Fruit fly (Drosophila melanogaster) whole organism, embryonic: ENCODE data around the gene CG13679.

Experiments
- Asciz ChIP-seq: fragments of 200-800 bp; sonication (Bioruptor generic); optimal IDR thresholded peaks from 2 replicates; lab custom pipeline; 2017; ENCODE audit warnings: missing biosample characterization, mild to moderate bottlenecking, missing genetic modification characterization, missing genetic modification reagents
- BEAF-32 ChIP-seq: fragments of 200-800 bp; sonication (Bioruptor generic); optimal IDR thresholded peaks from 3 replicates; lab custom pipeline; 2017; ENCODE audit warnings: missing biosample characterization, missing genetic modification characterization, mild to moderate bottlenecking, moderate library complexity, missing genetic modification reagents
- C15 ChIP-seq: fragments of 200-800 bp; sonication (Bioruptor generic); IDR thresholded peaks from 3 replicates; pipeline ENCODE4 v1.3.6; 2022; ENCODE audit warnings: missing biosample characterization, missing genetic modification characterization
- CG11085 ChIP-seq: fragments of 200-800 bp; sonication (Bioruptor generic); IDR thresholded peaks from 2 replicates; pipeline ENCODE4 v1.3.6; 2022; ENCODE audit warnings: missing biosample characterization, missing genetic modification characterization
- CG11695 ChIP-seq: fragments of 200-800 bp; sonication (Bioruptor generic); IDR thresholded peaks from 3 replicates; pipeline ENCODE4 v1.3.6; 2022; ENCODE audit warnings: missing biosample characterization, missing genetic modification characterization
- CG1233 ChIP-seq: fragments of 200-800 bp; sonication (Bioruptor generic); optimal IDR thresholded peaks from 4 replicates; lab custom pipeline; 2018; ENCODE audit warnings: missing biosample characterization, mild to moderate bottlenecking, missing genetic modification characterization
- CG14710 ChIP-seq: fragments of 200-800 bp; sonication (Bioruptor generic); optimal IDR thresholded peaks from 3 replicates; lab custom pipeline; 2019; ENCODE audit warnings: missing biosample characterization, mild to moderate bottlenecking, missing genetic modification characterization, moderate library complexity
- CG15073 ChIP-seq: fragments of 200-800 bp; sonication (Bioruptor generic); optimal IDR thresholded peaks from 2 replicates; lab custom pipeline; 2016; ENCODE audit warnings: missing biosample characterization, missing genetic modification characterization
- CG1602 ChIP-seq: fragments of 200-800 bp; sonication (Bioruptor generic); optimal IDR thresholded peaks from 3 replicates; lab custom pipeline; 2016; ENCODE audit warnings: missing biosample characterization, missing genetic modification characterization
- CG1647 ChIP-seq: fragments of 200-800 bp; sonication (Bioruptor generic); optimal IDR thresholded peaks from 3 replicates; lab custom pipeline; 2016; ENCODE audit warnings: missing biosample characterization, missing genetic modification characterization
- CG17802 ChIP-seq: fragments of 200-800 bp; sonication (Bioruptor generic); optimal IDR thresholded peaks from 2 replicates; lab custom pipeline; 2018; ENCODE audit warnings: missing biosample characterization, mild to moderate bottlenecking, missing genetic modification characterization, moderate library complexity
- CG1792 ChIP-seq: fragments of 200-800 bp; sonication (Bioruptor generic); optimal IDR thresholded peaks from 2 replicates; lab custom pipeline; 2016; ENCODE audit warnings: missing biosample characterization, missing genetic modification characterization
- CG6272 ChIP-seq: fragments of 200-800 bp; sonication (Bioruptor generic); IDR thresholded peaks from 2 replicates; pipeline ENCODE4 v1.3.6; 2022; ENCODE audit warnings: missing biosample characterization, missing genetic modification characterization
- CG6689 ChIP-seq: fragments of 200-800 bp; sonication (Bioruptor generic); IDR thresholded peaks from 2 replicates; pipeline ENCODE4 v1.3.6; 2022; ENCODE audit warnings: missing biosample characterization, missing genetic modification characterization
- CG7928 ChIP-seq: fragments of 200-800 bp; sonication (Bioruptor generic); optimal IDR thresholded peaks from 2 replicates; lab custom pipeline; 2017; ENCODE audit warnings: missing biosample characterization, mild to moderate bottlenecking, missing genetic modification characterization
- CG8359 ChIP-seq: fragments of 200-800 bp; sonication (Bioruptor generic); optimal IDR thresholded peaks from 2 replicates; lab custom pipeline; 2017; ENCODE audit warnings: missing biosample characterization, mild to moderate bottlenecking, missing genetic modification characterization, borderline replicate concordance
- CG9609 ChIP-seq: fragments of 200-800 bp; sonication (Bioruptor generic); optimal IDR thresholded peaks from 3 replicates; lab custom pipeline; 2016; ENCODE audit warnings: missing biosample characterization, missing genetic modification characterization
- Dref ChIP-seq: fragments of 200-800 bp; sonication (Bioruptor generic); IDR thresholded peaks from 2 replicates; pipeline ENCODE4 v1.3.6; 2022; ENCODE audit warnings: missing biosample characterization, missing genetic modification characterization
- E2f1 ChIP-seq: fragments of 200-800 bp; sonication (Bioruptor generic); IDR thresholded peaks from 2 replicates; pipeline ENCODE4 v1.3.6; 2022; ENCODE audit warnings: missing biosample characterization, missing genetic modification characterization
- ERR ChIP-seq: fragments of 200-800 bp; sonication (Bioruptor generic); optimal IDR thresholded peaks from 2 replicates; lab custom pipeline; 2016; ENCODE audit warnings: missing biosample characterization, missing genetic modification characterization
- H2.0 ChIP-seq: fragments of 200-800 bp; sonication (Bioruptor generic); IDR thresholded peaks from 2 replicates; pipeline ENCODE4 v1.3.6; 2022; ENCODE audit warnings: missing biosample characterization, missing genetic modification characterization
- Hand ChIP-seq: fragments of 200-800 bp; sonication (Bioruptor generic); optimal IDR thresholded peaks from 2 replicates; lab custom pipeline; 2017; ENCODE audit warnings: mild to moderate bottlenecking, missing biosample characterization, missing genetic modification reagents, missing genetic modification characterization
- NC2β ChIP-seq: fragments of 200-800 bp; sonication (Bioruptor generic); optimal IDR thresholded peaks from 2 replicates; lab custom pipeline; 2016; ENCODE audit warnings: missing biosample characterization, missing genetic modification characterization
- Sry-δ ChIP-seq: fragments of 200-800 bp; sonication (Bioruptor generic); optimal IDR thresholded peaks from 2 replicates; lab custom pipeline; 2016; ENCODE audit warnings: missing biosample characterization, missing genetic modification characterization
- Ssrp ChIP-seq: fragments of 200-800 bp; sonication (Bioruptor generic); optimal IDR thresholded peaks from 2 replicates; lab custom pipeline; 2018; ENCODE audit warnings: missing biosample characterization, mild to moderate bottlenecking, missing genetic modification characterization, moderate library complexity
- Taf1 ChIP-seq: fragments of 200-800 bp; sonication (Bioruptor generic); IDR thresholded peaks from 2 replicates; pipeline ENCODE4 v1.3.6; 2022; ENCODE audit warnings: missing biosample characterization, missing genetic modification characterization
- Tbp ChIP-seq: fragments of >200 bp; optimal IDR thresholded peaks from 2 replicates; lab custom pipeline; 2018; ENCODE audit warnings: missing biosample characterization, missing genetic modification characterization
- Xrp1 ChIP-seq: fragments of 200-800 bp; sonication (Bioruptor generic); IDR thresholded peaks from 2 replicates; pipeline ENCODE4 v1.3.6; 2022; ENCODE audit warnings: missing biosample characterization, missing genetic modification characterization
- ap ChIP-seq: fragments of 200-800 bp; sonication (Bioruptor generic); IDR thresholded peaks from 2 replicates; pipeline ENCODE4 v1.3.6; 2022; ENCODE audit warnings: missing biosample characterization, missing genetic modification characterization
- ara ChIP-seq: fragments of 200-800 bp; sonication (Bioruptor generic); IDR thresholded peaks from 2 replicates; pipeline ENCODE4 v1.3.6; 2022; ENCODE audit warnings: missing biosample characterization, missing genetic modification characterization
- ato ChIP-seq: fragments of 200-800 bp; sonication (Bioruptor generic); IDR thresholded peaks from 2 replicates; pipeline ENCODE4 v1.3.6; 2022; ENCODE audit warnings: missing biosample characterization, missing genetic modification characterization; ENCODE audit not compliant: partially characterized antibody
- br ChIP-seq: fragments of >200 bp; optimal IDR thresholded peaks from 2 replicates; lab custom pipeline; 2017
- cwo ChIP-seq: fragments of 200-800 bp; sonication (Bioruptor generic); optimal IDR thresholded peaks from 3 replicates; lab custom pipeline; 2017; ENCODE audit warnings: missing biosample characterization, missing genetic modification characterization, mild to moderate bottlenecking, moderate library complexity, missing genetic modification reagents
- disco-r ChIP-seq: fragments of 200-800 bp; sonication (Bioruptor generic); optimal IDR thresholded peaks from 2 replicates; lab custom pipeline; 2016; ENCODE audit warnings: missing biosample characterization, missing genetic modification characterization
- en ChIP-seq: fragments of 200-800 bp; sonication (Bioruptor generic); optimal IDR thresholded peaks from 2 replicates; lab custom pipeline; 2016; ENCODE audit warnings: missing biosample characterization, missing genetic modification characterization
- esg ChIP-seq: fragments of 200-800 bp; sonication (Bioruptor generic); conservative IDR thresholded peaks from 2 replicates; pipeline ENCODE4 v1.3.6; 2022; ENCODE audit warnings: missing biosample characterization, missing genetic modification characterization
- ham ChIP-seq: fragments of 200-800 bp; sonication (Bioruptor generic); IDR thresholded peaks from 2 replicates; pipeline ENCODE4 v1.3.6; 2022; ENCODE audit warnings: missing biosample characterization, missing genetic modification characterization
- luna ChIP-seq: fragments of 200-800 bp; sonication (Bioruptor generic); optimal IDR thresholded peaks from 2 replicates; lab custom pipeline; 2016; ENCODE audit warnings: missing biosample characterization, missing genetic modification characterization
- mam ChIP-seq: fragments of 200-800 bp; sonication (Bioruptor generic); optimal IDR thresholded peaks from 3 replicates; lab custom pipeline; 2016; ENCODE audit warnings: missing biosample characterization, missing genetic modification characterization
- mld ChIP-seq: fragments of 200-800 bp; sonication (Bioruptor generic); IDR thresholded peaks from 3 replicates; pipeline ENCODE4 v1.3.6; 2022; ENCODE audit warnings: missing biosample characterization, missing genetic modification characterization; ENCODE audit not compliant: partially characterized antibody
- nom ChIP-seq: fragments of 200-800 bp; sonication (Bioruptor generic); optimal IDR thresholded peaks from 2 replicates; lab custom pipeline; 2017; ENCODE audit warnings: missing biosample characterization, missing genetic modification characterization, mild to moderate bottlenecking, moderate library complexity, missing genetic modification reagents
- org-1 ChIP-seq: fragments of 200-800 bp; sonication (Bioruptor generic); optimal IDR thresholded peaks from 2 replicates; lab custom pipeline; 2017; ENCODE audit warnings: missing biosample characterization, missing genetic modification characterization
- otp ChIP-seq: fragments of 200-800 bp; sonication (Bioruptor generic); IDR thresholded peaks from 3 replicates; pipeline ENCODE4, ENCODE4 v1.3.6; 2022; ENCODE audit warnings: missing biosample characterization, missing genetic modification characterization
- ranshi ChIP-seq: fragments of 200-800 bp; sonication (Bioruptor generic); IDR thresholded peaks from 2 replicates; pipeline ENCODE4 v1.3.6; 2022; ENCODE audit warnings: missing biosample characterization, missing genetic modification characterization
- sens ChIP-seq: fragments of 200-800 bp; sonication (Bioruptor generic); peaks from one replicate; lab custom pipeline; 2016; ENCODE audit warnings: missing biosample characterization, missing genetic modification characterization
- sens-2 ChIP-seq: fragments of 200-800 bp; sonication (Bioruptor generic); IDR thresholded peaks from 2 replicates; pipeline ENCODE4 v1.3.6; 2022; ENCODE audit warnings: missing biosample characterization, missing genetic modification characterization
- sna ChIP-seq: fragments of 200-800 bp; sonication (Bioruptor generic); IDR thresholded peaks from 2 replicates; pipeline ENCODE4 v1.3.6; 2022; ENCODE audit warnings: missing biosample characterization, missing genetic modification characterization; ENCODE audit not compliant: partially characterized antibody
- tll ChIP-seq, 2 experiments: fragments of 200-800 bp in 1 of 2; fragments of >200 bp in 1 of 2; sonication (Bioruptor generic) in 1 of 2; optimal IDR thresholded peaks; 2 replicates each; lab custom pipeline; 2017 to 2019; ENCODE audit warnings: missing biosample characterization in 2 of 2, missing genetic modification characterization in 2 of 2, mild to moderate bottlenecking in 1 of 2, moderate library complexity in 1 of 2
- twi ChIP-seq: fragments of 200-800 bp; optimal IDR thresholded peaks from 2 replicates; lab custom pipeline; 2019; ENCODE audit warnings: missing biosample characterization, mild to moderate bottlenecking, missing genetic modification characterization, moderate library complexity

CG13679 gene

DNA sequence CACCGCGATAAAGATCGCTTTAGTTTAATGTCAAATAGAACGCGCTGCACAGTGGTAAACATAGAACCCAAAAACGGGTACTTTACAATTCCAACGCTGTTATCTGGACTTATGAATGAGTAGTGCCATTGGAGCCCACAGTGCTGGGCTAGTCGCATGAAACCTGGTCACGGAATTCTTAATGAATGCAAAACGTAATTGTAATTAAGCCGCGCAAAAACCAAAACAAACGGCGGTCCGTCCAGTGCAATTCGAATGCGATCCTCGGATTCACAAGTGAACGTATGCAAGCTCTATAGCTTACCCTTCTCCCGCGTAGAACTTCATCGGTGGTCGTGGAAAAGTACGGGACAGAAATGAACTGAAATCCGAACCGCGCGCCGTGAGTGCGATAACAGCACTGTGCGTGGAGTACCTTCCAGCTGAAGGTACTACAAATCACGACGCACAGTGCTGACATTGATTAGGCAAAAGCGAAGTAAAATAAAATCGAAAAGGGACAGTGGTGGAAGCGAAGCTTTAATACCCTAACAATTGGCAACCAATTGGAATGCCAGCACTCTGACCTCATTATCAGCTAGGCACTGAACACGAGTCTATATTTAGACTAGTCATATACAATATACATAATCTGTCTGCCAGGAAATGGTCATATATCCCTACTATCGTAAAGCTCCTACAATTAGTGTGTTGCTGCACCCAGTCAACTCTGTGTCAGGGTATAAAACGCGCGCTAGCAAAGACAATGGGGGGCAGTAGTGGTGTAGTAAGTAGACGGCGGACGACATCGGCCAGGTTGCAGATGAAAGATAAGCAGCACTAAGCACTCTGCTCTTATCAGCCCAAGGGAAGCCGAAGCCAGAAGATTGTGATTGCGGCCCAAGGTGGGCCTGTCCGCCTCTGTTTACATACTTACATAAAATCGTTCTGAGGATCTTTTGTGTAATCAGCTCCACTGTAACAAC is 17.0 kb upstream of the CG13679 start (continued):
- no peak for TF ChIP-seq H2.0
- TF ChIP-seq CG1233 (GFP tag; lab: Kevin White, UChicago): no peak
- TF ChIP-seq cwo (GFP tag; lab: Kevin White, UChicago): peak; percentile 79
- TF ChIP-seq luna (GFP tag; lab: Kevin White, UChicago): peak; percentile 1
- peak; percentile 21 for TF ChIP-seq Sry-δ (GFP tag; lab: Kevin White, UChicago)
- TF ChIP-seq esg (GFP tag; lab: Robert Waterston, UW): peak; percentile 36
- no peak for TF ChIP-seq CG15073 (GFP tag; lab: Kevin White, UChicago)
- 0 out of 3 replicates have a peak, but pooled peaks have one; percentile 34 for TF ChIP-seq CG11695 (GFP tag; lab: Robert Waterston, UW)
- no peak for TF ChIP-seq Hand (GFP tag; lab: Kevin White, UChicago)
- TF ChIP-seq CG1602: peak; percentile 42
- TF ChIP-seq Xrp1 (GFP tag; lab: Robert Waterston, UW): peak; percentile 41; the same call in 1 of the 2 replicates
- TF ChIP-seq CG9609: peak; percentile 57
- TF ChIP-seq E2f1 (GFP tag; lab: Robert Waterston, UW): peak; percentile 52
- no peak for TF ChIP-seq Tbp (GFP tag; lab: Kevin White, UChicago)
- peak; percentile 46; the same call in 1 of the 2 replicates for TF ChIP-seq CG6272 (GFP tag; lab: Robert Waterston, UW)
- no peak for TF ChIP-seq mld (GFP tag; lab: Robert Waterston, UW)
- no peak for TF ChIP-seq twi (tag; lab: Kevin White, UChicago)
- no peak for TF ChIP-seq C15
- TF ChIP-seq Taf1 (GFP tag; lab: Robert Waterston, UW): 0 out of 2 replicates have a peak, but pooled peaks have one; percentile 38
- TF ChIP-seq otp: peak; percentile 3; the same call in 1 of the 3 replicates
- peak; percentile 27 for TF ChIP-seq CG1647 (GFP tag; lab: Kevin White, UChicago)
- TF ChIP-seq CG14710 (tag; lab: Kevin White, UChicago): no peak
- TF ChIP-seq NC2β (GFP tag; lab: Kevin White, UChicago): no peak
- 0 out of 2 replicates have a peak, but pooled peaks have one; percentile 25 for TF ChIP-seq ham
- TF ChIP-seq ato (GFP tag; lab: Robert Waterston, UW): no peak
- peak; percentile 40 for TF ChIP-seq nom (GFP tag; lab: Kevin White, UChicago)
- TF ChIP-seq org-1 (GFP tag; lab: Kevin White, UChicago): no peak
- peak; percentile 86 for TF ChIP-seq sens-2
- no peak for TF ChIP-seq CG17802 (tag; lab: Kevin White, UChicago)
- TF ChIP-seq CG6689 (GFP tag; lab: Robert Waterston, UW): peak; percentile 46
- TF ChIP-seq BEAF-32 (GFP tag; lab: Kevin White, UChicago): no peak
- TF ChIP-seq CG8359 (GFP tag; lab: Kevin White, UChicago): no peak
- TF ChIP-seq en (GFP tag; lab: Kevin White, UChicago): no peak
- peak; percentile 30; the same call in 1 of the 2 replicates for TF ChIP-seq ranshi (GFP tag; lab: Robert Waterston, UW)
- TF ChIP-seq Ssrp (tag; lab: Kevin White, UChicago): peak; percentile 26
- TF ChIP-seq CG11085 (GFP tag; lab: Robert Waterston, UW): no peak
- no peak for TF ChIP-seq ap (GFP tag; lab: Robert Waterston, UW)
- TF ChIP-seq sna (GFP tag; lab: Robert Waterston, UW): no peak
- peak; percentile 89 for TF ChIP-seq sens (GFP tag; lab: Kevin White, UChicago)
- no peak for TF ChIP-seq br (lab: Kevin White, UChicago)
- peak; percentile 76 for TF ChIP-seq mam (GFP tag; lab: Kevin White, UChicago)
- peak; percentile 46; the same call in 1 of the 2 replicates for TF ChIP-seq ara
- no peak for TF ChIP-seq tll (GFP tag; optimal IDR thresholded peaks at IDR 0.05; lab: Kevin White, UChicago)
- no peak for TF ChIP-seq Dref (GFP tag; lab: Robert Waterston, UW)
- no peak for TF ChIP-seq CG7928 (GFP tag; lab: Kevin White, UChicago)
- peak; percentile 29 for TF ChIP-seq CG1792
- TF ChIP-seq Asciz (GFP tag; lab: Kevin White, UChicago): no peak
- peak; percentile 90 for TF ChIP-seq ERR (GFP tag; lab: Kevin White, UChicago)
- TF ChIP-seq disco-r: peak; percentile 21
